Fruit fly (Drosophila melanogaster): ENCODE measurements around the gene CG6296.

- TF ChIP-seq Hr39 (GFP tag; optimal IDR thresholded peaks at IDR 0.05) (no peak), spab (GFP tag; optimal IDR thresholded peaks at IDR 0.05) (no peak), CG3032 (tag; optimal IDR thresholded peaks at IDR 0.05) (no peak), CG31627 (GFP tag; optimal IDR thresholded peaks at IDR 0.05) (no peak), Sox102F (GFP tag; optimal IDR thresholded peaks at IDR 0.05) (no peak), Met (GFP tag; optimal IDR thresholded peaks at IDR 0.05) (no peak), OdsH (GFP tag; optimal IDR thresholded peaks at IDR 0.05) (no peak), CG8632 (GFP tag; optimal IDR thresholded peaks at IDR 0.05) (no peak), topi (GFP tag; optimal IDR thresholded peaks at IDR 0.05) (no peak), svp (GFP tag) (no peak)
Measured at dm6 chr3R:27040044-27040443, 34.8 kb upstream of the CG6296 start.

Data from whole organism, prepupa.